Fruit fly (Drosophila melanogaster): Measurements from ENCODE around the gene beat-IV.

- TF ChIP-seq h (GFP tag; optimal IDR thresholded peaks at IDR 0.05) (no peak), rgr (GFP tag; optimal IDR thresholded peaks at IDR 0.05) (no peak), sv (GFP tag; optimal IDR thresholded peaks at IDR 0.05) (no peak)
These were observed 12.0 kb downstream of the beat-IV start for dm6 chr3R:23569195-23569594.
